Worm (Caenorhabditis elegans): ENCODE measurements around the gene Y119D3B.12.
"Not testable (repeated sequence)": the region's sequence is repeated elsewhere in the genome, so short reads cannot be mapped to it uniquely, and the experiment has no call there.

Y119D3B.12 gene

ce11 chrIII:1249111-1249583, 46.8 kb downstream of the Y119D3B.12 start, which contains the start of the genes fbxa-76 and fbxa-77:
Gene fbxa-76 (minus strand): TSS chrIII:1249161.
Gene fbxa-77 (plus strand): TSS chrIII:1249475.
- TF ChIP-seq ceh-6 (GFP tag; optimal IDR thresholded peaks at IDR 0.05) (no peak), sdc-2 (tag; optimal IDR thresholded peaks at IDR 0.05) (no peak), madf-2 (tag; optimal IDR thresholded peaks at IDR 0.05) (no peak), eyg-1 (tag; optimal IDR thresholded peaks at IDR 0.05) (no peak), fkh-10 (GFP tag; optimal IDR thresholded peaks at IDR 0.05) (no peak), ceh-19 (GFP tag; optimal IDR thresholded peaks at IDR 0.05) (no peak), ref-2 (tag; optimal IDR thresholded peaks at IDR 0.05) (no peak), C38D4.7 (GFP tag; optimal IDR thresholded peaks at IDR 0.05) (no peak), hlh-13 (GFP tag; optimal IDR thresholded peaks at IDR 0.05) (no peak), T23F11.4 (GFP tag; optimal IDR thresholded peaks at IDR 0.05) (no peak), gmeb-2 (tag; optimal IDR thresholded peaks at IDR 0.05) (no peak), pha-4 (tag; optimal IDR thresholded peaks at IDR 0.05) (no peak)

- TF ChIP-seq ceh-45 (GFP tag; IDR thresholded peaks at IDR 0.05) = peak; percentile 69; the same call in 1 of the 2 replicates
Observed at ce11 chrIII:1252412-1253207, 50.3 kb downstream of the Y119D3B.12 start.

ce11 chrIII:1256519-1256918, 54.2 kb downstream of the Y119D3B.12 start, which contains the start of gene fbxa-208:
Gene fbxa-208 (plus strand): TSS chrIII:1256819.
- not testable (repeated sequence) for TF ChIP-seq hlh-13 (GFP tag; optimal IDR thresholded peaks at IDR 0.05); ztf-16 (tag; optimal IDR thresholded peaks at IDR 0.05); rnt-1 (tag; optimal IDR thresholded peaks at IDR 0.05)

Data from whole organism, late embryonic.